Worm (Caenorhabditis elegans) whole organism, early embryonic: ENCODE measurements around the gene rhy-1.

ENCODE experiments used
- B0310.2 ChIP-seq: sonication (generic microtip); optimal IDR thresholded peaks from 2 replicates; lab custom pipeline; 2016; ENCODE audit warnings: mild to moderate bottlenecking, missing genetic modification characterization, missing compliant biosample characterization
- F13C5.2 ChIP-seq: sonication (generic microtip); optimal IDR thresholded peaks from 2 replicates; lab custom pipeline; 2017; ENCODE audit warnings: mild to moderate bottlenecking, missing genetic modification characterization, inconsistent platforms, missing compliant biosample characterization
- aly-1 ChIP-seq: sonication (generic microtip); optimal IDR thresholded peaks from 2 replicates; lab custom pipeline; 2016; ENCODE audit warnings: missing genetic modification characterization, missing compliant biosample characterization
- ama-1 ChIP-seq: fragments of 150-350 bp; optimal IDR thresholded peaks from 2 replicates; lab custom pipeline; 2014
- ceh-13 ChIP-seq: fragments of 200-800 bp; sonication (Bioruptor generic); optimal IDR thresholded peaks from 2 replicates; lab custom pipeline; 2018; ENCODE audit warnings: mild to moderate bottlenecking, missing genetic modification characterization, missing compliant biosample characterization
- ceh-36 ChIP-seq: sonication (generic microtip); optimal IDR thresholded peaks from 2 replicates; lab custom pipeline; 2016; ENCODE audit warnings: missing genetic modification characterization, inconsistent platforms, missing compliant biosample characterization
- ets-7 ChIP-seq: sonication (generic microtip); optimal IDR thresholded peaks from 2 replicates; lab custom pipeline; 2016; ENCODE audit warnings: missing genotype, missing genetic modification characterization, missing compliant biosample characterization
- flt-1 ChIP-seq: fragments of 200-800 bp; sonication (Bioruptor generic); IDR thresholded peaks from 2 replicates; pipeline ENCODE4 v1.3.6; 2022; ENCODE audit warnings: missing genetic modification characterization, missing compliant biosample characterization
- hmbx-1 ChIP-seq: sonication (generic microtip); optimal IDR thresholded peaks from 2 replicates; lab custom pipeline; 2016; ENCODE audit warnings: mild to moderate bottlenecking, missing genetic modification characterization, missing compliant biosample characterization
- hmg-4 ChIP-seq: fragments of 200-800 bp; sonication (Bioruptor generic); optimal IDR thresholded peaks from 2 replicates; lab custom pipeline; 2018; ENCODE audit warnings: mild to moderate bottlenecking, missing genetic modification characterization, missing compliant biosample characterization
- hnd-1 ChIP-seq: sonication (generic microtip); optimal IDR thresholded peaks from 2 replicates; lab custom pipeline; 2016; ENCODE audit warnings: missing genetic modification characterization, missing compliant biosample characterization
- pes-1 ChIP-seq: fragments of 200-800 bp; sonication (Bioruptor generic); IDR thresholded peaks from 2 replicates; pipeline ENCODE4 v1.3.6; 2022; ENCODE audit warnings: missing genetic modification reagents, missing genetic modification characterization, missing compliant biosample characterization
- scrt-1 ChIP-seq: fragments of 200-800 bp; sonication (Bioruptor generic); IDR thresholded peaks from 2 replicates; pipeline ENCODE4 v1.3.6; 2022; ENCODE audit warnings: missing genetic modification characterization, missing compliant biosample characterization
- sea-1 ChIP-seq: fragments of 200-800 bp; sonication (Bioruptor generic); conservative IDR thresholded peaks from 2 replicates; pipeline ENCODE4 v1.3.6; 2022; ENCODE audit warnings: missing genetic modification characterization, missing compliant biosample characterization
- tbx-11 ChIP-seq: fragments of 200-800 bp; sonication (Bioruptor generic); IDR thresholded peaks from 2 replicates; pipeline ENCODE4 v1.3.6; 2022; ENCODE audit warnings: missing genetic modification characterization, missing compliant biosample characterization
- tbx-37 ChIP-seq: fragments of 200-800 bp; sonication (Bioruptor generic); conservative IDR thresholded peaks from 2 replicates; pipeline ENCODE4 v1.3.6; 2022; ENCODE audit warnings: missing genetic modification reagents, missing genetic modification characterization, missing compliant biosample characterization
- tra-4 ChIP-seq: sonication (generic microtip); optimal IDR thresholded peaks from 2 replicates; lab custom pipeline; 2017; ENCODE audit warnings: missing genetic modification characterization, missing compliant biosample characterization

rhy-1 gene

DNA sequence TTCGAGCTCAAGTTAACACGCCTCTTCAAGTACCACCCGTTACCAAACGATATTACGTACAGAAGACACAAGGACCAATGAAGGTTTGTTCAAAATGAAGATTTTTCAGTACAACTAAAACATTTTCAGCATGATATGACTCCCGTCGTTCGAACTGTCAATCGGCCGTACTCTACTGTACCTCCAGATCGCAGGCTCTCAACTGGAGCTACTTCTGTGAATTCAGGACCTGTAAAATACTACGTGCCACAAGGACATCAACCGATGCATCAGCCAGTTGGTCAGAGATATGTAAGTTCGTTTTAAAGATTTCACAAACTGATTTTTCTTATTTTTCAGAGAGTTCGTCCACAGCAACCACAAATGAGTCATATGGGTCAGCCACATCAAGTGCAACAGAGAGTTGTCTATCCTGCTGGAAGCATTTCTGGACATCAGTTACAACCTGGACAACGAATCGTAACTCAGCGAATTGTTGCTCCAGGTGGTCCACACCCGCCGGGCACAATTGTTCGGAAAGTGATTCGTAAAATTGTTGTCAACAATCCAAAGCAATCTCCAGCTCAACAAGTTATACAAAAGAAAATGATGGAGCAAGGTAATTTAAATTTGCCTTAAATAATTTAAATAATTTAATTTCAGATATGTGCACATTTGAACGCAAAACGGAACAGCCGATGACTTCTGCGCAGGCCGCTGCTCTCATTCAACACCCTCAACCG, 10.4 kb downstream of the rhy-1 start:
- TF ChIP-seq pes-1 (no peak), hmbx-1 (tag; lab: Kevin White, UChicago) (no peak), tra-4 (tag; lab: Kevin White, UChicago) (no peak), sea-1 (GFP tag; lab: Robert Waterston, UW) (no peak), ceh-13 (GFP tag; lab: Kevin White, UChicago) (no peak), tbx-11 (GFP tag; lab: Robert Waterston, UW) (no peak), scrt-1 (GFP tag; lab: Robert Waterston, UW) (no peak), ceh-36 (tag; lab: Kevin White, UChicago) (no peak), tbx-37 (no peak)

DNA sequence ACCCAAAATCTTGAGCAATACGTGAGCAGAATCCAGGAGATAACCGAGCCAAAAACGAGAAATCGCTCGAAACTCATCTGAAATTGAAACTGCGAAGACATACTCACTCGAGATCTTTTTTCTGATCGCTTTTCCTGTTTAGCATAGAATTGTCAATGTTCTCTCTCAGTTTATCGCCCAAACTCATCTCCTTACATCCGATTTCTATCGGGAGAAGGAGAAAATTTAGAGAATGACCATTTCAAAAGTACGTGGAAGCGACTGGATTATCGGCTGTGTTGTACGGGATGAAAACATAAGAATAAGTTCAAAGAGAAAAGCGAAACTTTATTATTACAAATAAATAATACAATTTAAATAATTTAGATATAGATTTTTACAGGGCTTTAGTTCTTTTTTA, 11.7 kb downstream of the rhy-1 start, which contains the start of gene T23G7.2:
Gene T23G7.2, minus strand, starts transcription at position 101 of the 400 bp plus-strand sequence.
- no peak for TF ChIP-seq ceh-13 (GFP tag; lab: Kevin White, UChicago)
- TF ChIP-seq tbx-11 (GFP tag; lab: Robert Waterston, UW), result no peak
- no peak for TF ChIP-seq hmg-4 (GFP tag; lab: Kevin White, UChicago)
- no peak for TF ChIP-seq ceh-36 (tag; lab: Kevin White, UChicago)
- TF ChIP-seq ets-7 (tag; lab: Kevin White, UChicago), result no peak
- no peak for TF ChIP-seq ama-1
- TF ChIP-seq hmbx-1 (tag; lab: Kevin White, UChicago), result no peak
- TF ChIP-seq flt-1 (GFP tag; lab: Robert Waterston, UW), result no peak
- TF ChIP-seq hnd-1 (tag; lab: Kevin White, UChicago), result no peak
- no peak for TF ChIP-seq tbx-37
- no peak for TF ChIP-seq aly-1 (tag; lab: Kevin White, UChicago)
- TF ChIP-seq F13C5.2 (tag; lab: Kevin White, UChicago), result no peak
- no peak for TF ChIP-seq tra-4 (tag; lab: Kevin White, UChicago)
- TF ChIP-seq scrt-1 (GFP tag; lab: Robert Waterston, UW), result no peak
- TF ChIP-seq B0310.2, result no peak
- no peak for TF ChIP-seq pes-1
- no peak for TF ChIP-seq sea-1 (GFP tag; lab: Robert Waterston, UW)

DNA sequence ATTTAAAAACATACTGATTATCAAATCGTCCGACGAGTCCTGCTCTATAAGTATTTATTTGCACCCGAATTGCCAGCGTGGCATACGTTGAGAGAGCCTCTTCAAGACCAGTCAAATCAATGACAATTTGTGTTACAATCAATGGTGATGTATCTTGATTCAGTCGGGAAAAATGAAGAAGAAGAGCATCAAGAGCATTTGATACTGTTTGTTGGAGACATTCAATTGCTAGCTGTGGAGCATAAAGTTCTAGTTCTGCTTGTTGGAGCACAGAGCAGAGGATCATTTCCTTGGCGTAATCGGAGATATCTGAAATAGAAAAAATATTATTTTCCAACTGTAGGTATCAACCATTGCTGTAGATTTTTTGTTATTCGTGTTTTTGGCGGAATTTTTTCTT, 12.3 kb downstream of the rhy-1 start:
- TF ChIP-seq ets-7 (tag; lab: Kevin White, UChicago), result no peak
- no peak for TF ChIP-seq hnd-1 (tag; lab: Kevin White, UChicago)
- TF ChIP-seq hmg-4 (GFP tag; lab: Kevin White, UChicago), result no peak
- TF ChIP-seq pes-1, result no peak
- no peak for TF ChIP-seq ceh-36 (tag; lab: Kevin White, UChicago)
- no peak for TF ChIP-seq flt-1 (GFP tag; lab: Robert Waterston, UW)
- no peak for TF ChIP-seq tra-4 (tag; lab: Kevin White, UChicago)
- TF ChIP-seq tbx-11 (GFP tag; lab: Robert Waterston, UW), result no peak
- no peak for TF ChIP-seq hmbx-1 (tag; lab: Kevin White, UChicago)
- no peak for TF ChIP-seq scrt-1 (GFP tag; lab: Robert Waterston, UW)

DNA sequence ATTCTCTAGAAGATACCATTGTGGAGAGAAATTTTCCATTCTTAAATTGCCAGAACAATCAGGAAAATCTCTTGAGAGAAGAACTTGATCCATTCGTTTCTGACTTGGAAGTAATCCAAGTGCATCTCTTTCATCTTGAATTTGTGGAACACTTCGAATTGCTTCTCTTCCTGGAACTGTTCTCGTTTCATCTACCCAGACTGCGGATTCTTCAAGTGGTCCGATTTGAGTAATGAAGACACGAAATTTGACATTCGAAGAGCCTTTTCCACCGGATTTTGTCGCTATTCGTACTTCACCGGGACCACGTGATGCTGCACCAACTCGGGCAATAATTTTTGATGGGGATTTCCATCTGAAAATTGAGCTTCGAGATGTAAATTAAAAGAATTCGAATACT, 15.3 kb downstream of the rhy-1 start:
- TF ChIP-seq hmg-4 (GFP tag; lab: Kevin White, UChicago), result no peak
- no peak for TF ChIP-seq ama-1
- TF ChIP-seq hnd-1 (tag; lab: Kevin White, UChicago), result no peak
- no peak for TF ChIP-seq tbx-11 (GFP tag; lab: Robert Waterston, UW)
- TF ChIP-seq F13C5.2 (tag; lab: Kevin White, UChicago), result no peak
- TF ChIP-seq ets-7 (tag; lab: Kevin White, UChicago), result no peak
- no peak for TF ChIP-seq aly-1 (tag; lab: Kevin White, UChicago)
- no peak for TF ChIP-seq ceh-36 (tag; lab: Kevin White, UChicago)
- TF ChIP-seq sea-1 (GFP tag; lab: Robert Waterston, UW), result no peak
- no peak for TF ChIP-seq scrt-1 (GFP tag; lab: Robert Waterston, UW)

DNA sequence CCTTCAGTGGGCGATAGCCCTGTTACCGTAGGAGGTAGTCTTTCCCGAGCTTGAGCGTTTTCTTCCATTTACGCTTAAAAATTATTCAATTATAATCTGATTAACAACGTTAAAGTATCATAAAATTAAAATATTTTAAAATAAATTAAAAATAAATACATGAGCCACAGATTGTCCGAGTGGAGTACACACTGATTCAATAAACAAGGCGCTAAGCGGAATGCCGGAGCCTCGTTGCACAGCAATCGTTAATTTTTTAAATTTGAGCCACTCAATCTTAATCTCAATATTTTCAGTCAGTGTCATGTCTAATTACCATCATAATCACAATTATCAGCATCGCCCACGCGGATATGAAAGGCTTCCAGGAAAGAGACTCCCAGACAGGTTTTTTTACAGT, 15.9 kb downstream of the rhy-1 start, which contains the start of the genes sec-5 and pir-1:
Gene sec-5, minus strand, starts transcription at position 73 of the 400 bp plus-strand sequence.
Gene pir-1, plus strand, starts transcription at position 221 of the 400 bp plus-strand sequence.
- TF ChIP-seq F13C5.2 (tag; lab: Kevin White, UChicago) (peak; percentile 26), tbx-37 (no peak), ets-7 (tag; lab: Kevin White, UChicago) (no peak), flt-1 (GFP tag; lab: Robert Waterston, UW) (no peak)

DNA sequence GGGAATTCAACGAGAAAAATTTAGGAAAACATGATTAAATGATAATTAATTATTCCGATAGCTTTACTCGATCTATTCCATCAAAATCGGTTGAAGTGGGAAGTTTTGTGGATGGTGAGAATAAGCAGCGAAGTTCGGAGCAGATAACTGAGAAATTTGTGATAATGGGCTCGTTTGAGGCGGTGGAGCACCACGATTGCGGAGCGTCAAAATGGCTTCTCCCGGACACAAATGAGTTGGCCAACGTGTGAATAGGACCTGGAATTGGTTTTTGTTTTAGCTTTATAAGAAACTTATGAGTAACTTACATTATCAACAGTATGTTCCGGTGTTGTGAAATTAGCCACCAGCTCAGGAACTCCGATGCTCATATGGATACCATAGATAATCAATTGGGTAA, 17.6 kb downstream of the rhy-1 start:
- TF ChIP-seq ceh-36 (tag; lab: Kevin White, UChicago) (no peak), tbx-37 (no peak), ceh-13 (GFP tag; lab: Kevin White, UChicago) (no peak), flt-1 (GFP tag; lab: Robert Waterston, UW) (no peak), ets-7 (tag; lab: Kevin White, UChicago) (no peak), scrt-1 (GFP tag; lab: Robert Waterston, UW) (no peak), F13C5.2 (tag; lab: Kevin White, UChicago) (no peak), aly-1 (tag; lab: Kevin White, UChicago) (no peak), hmg-4 (GFP tag; lab: Kevin White, UChicago) (no peak), tbx-11 (GFP tag; lab: Robert Waterston, UW) (no peak), hnd-1 (tag; lab: Kevin White, UChicago) (no peak), pes-1 (no peak), tra-4 (tag; lab: Kevin White, UChicago) (no peak), B0310.2 (no peak), sea-1 (GFP tag; lab: Robert Waterston, UW) (no peak)

DNA sequence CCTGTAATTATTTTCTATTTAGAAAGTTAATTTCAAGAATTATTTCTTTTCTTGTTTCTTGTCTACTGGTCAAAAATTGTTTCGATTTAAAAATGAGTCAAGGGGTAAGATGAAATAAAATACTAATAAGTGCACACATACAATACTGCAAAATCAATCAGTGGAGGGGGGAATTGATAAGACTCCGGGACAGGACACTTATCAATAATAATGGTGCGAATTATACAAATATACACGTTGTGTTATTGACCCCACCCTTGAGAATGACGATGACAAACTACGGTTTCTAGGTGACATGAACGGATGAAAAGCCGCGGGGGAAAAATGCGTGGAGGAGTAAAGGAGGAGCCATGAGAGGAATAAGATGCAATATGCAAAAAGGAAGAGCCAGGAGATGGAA, 20.0 kb downstream of the rhy-1 start:
- no peak for TF ChIP-seq aly-1 (tag; lab: Kevin White, UChicago)
- TF ChIP-seq ets-7 (tag; lab: Kevin White, UChicago), result no peak
- TF ChIP-seq ceh-36 (tag; lab: Kevin White, UChicago), result no peak
- TF ChIP-seq sea-1 (GFP tag; lab: Robert Waterston, UW), result no peak
- TF ChIP-seq hmg-4 (GFP tag; lab: Kevin White, UChicago), result no peak
- no peak for TF ChIP-seq pes-1
- no peak for TF ChIP-seq flt-1 (GFP tag; lab: Robert Waterston, UW)
- TF ChIP-seq tbx-11 (GFP tag; lab: Robert Waterston, UW), result no peak
- no peak for TF ChIP-seq hnd-1 (tag; lab: Kevin White, UChicago)
- no peak for TF ChIP-seq F13C5.2 (tag; lab: Kevin White, UChicago)
- TF ChIP-seq hmbx-1 (tag; lab: Kevin White, UChicago), result no peak
- no peak for TF ChIP-seq tra-4 (tag; lab: Kevin White, UChicago)
- TF ChIP-seq ceh-13 (GFP tag; lab: Kevin White, UChicago), result no peak
- TF ChIP-seq ama-1, result no peak
- TF ChIP-seq B0310.2, result no peak
- TF ChIP-seq scrt-1 (GFP tag; lab: Robert Waterston, UW), result no peak
- no peak for TF ChIP-seq tbx-37
